Worm (Caenorhabditis elegans) whole organism, L3 larva: ENCODE data around the gene F40G9.14.

Experiments used
- R02D3.7 ChIP-seq: fragments of 150-350 bp; optimal IDR thresholded peaks from 2 replicates; lab custom pipeline; 2014; ENCODE audit warnings: missing biosample characterization, missing genetic modification characterization
- ama-1 ChIP-seq: fragments of 150-350 bp; optimal IDR thresholded peaks from 2 replicates; lab custom pipeline; 2018
- ceh-16 ChIP-seq: sonication (generic microtip); optimal IDR thresholded peaks from 2 replicates; lab custom pipeline; 2017; ENCODE audit warnings: missing biosample characterization, missing genetic modification characterization
- ceh-28 ChIP-seq: fragments of 150-350 bp; optimal IDR thresholded peaks from 2 replicates; lab custom pipeline; 2014; ENCODE audit warnings: missing biosample characterization, missing genetic modification reagents, missing genetic modification characterization
- ceh-9 ChIP-seq: sonication (generic microtip); optimal IDR thresholded peaks from 2 replicates; lab custom pipeline; 2018; ENCODE audit warnings: missing biosample characterization, missing genetic modification characterization
- daf-12 ChIP-seq: fragments of 150-350 bp; optimal IDR thresholded peaks from 2 replicates; lab custom pipeline; 2014; ENCODE audit warnings: missing biosample characterization, missing genetic modification reagents, missing genetic modification characterization
- egl-27 ChIP-seq: sonication (generic microtip); optimal IDR thresholded peaks from 4 replicates; lab custom pipeline; 2017; ENCODE audit warnings: missing biosample characterization, missing genetic modification reagents, missing genetic modification characterization
- elt-1 ChIP-seq: fragments of 150-350 bp; optimal IDR thresholded peaks from 2 replicates; lab custom pipeline; 2014; ENCODE audit warnings: missing biosample characterization, missing genetic modification characterization
- elt-2 ChIP-seq: sonication (generic microtip); optimal IDR thresholded peaks from 2 replicates; lab custom pipeline; 2016; ENCODE audit warnings: missing genetic modification reagents, mild to moderate bottlenecking, missing genetic modification characterization, missing compliant biosample characterization
- eor-1 ChIP-seq, 2 experiments: fragments of 150-350 bp; optimal IDR thresholded peaks; 2 replicates each; lab custom pipeline; 2014 to 2018; ENCODE audit warnings: missing biosample characterization in 2 of 2, missing genetic modification characterization in 2 of 2
- fkh-2 ChIP-seq: fragments of 150-350 bp; optimal IDR thresholded peaks from 2 replicates; lab custom pipeline; 2014; ENCODE audit warnings: missing biosample characterization, missing genetic modification reagents, missing genetic modification characterization
- fos-1 ChIP-seq: fragments of 150-350 bp; optimal IDR thresholded peaks from 2 replicates; lab custom pipeline; 2014; ENCODE audit warnings: missing biosample characterization, missing genetic modification characterization
- hmg-11 ChIP-seq: sonication (generic microtip); optimal IDR thresholded peaks from 2 replicates; lab custom pipeline; 2016; ENCODE audit warnings: missing genetic modification characterization, missing compliant biosample characterization
- jun-1 ChIP-seq: fragments of 150-350 bp; optimal IDR thresholded peaks from 2 replicates; lab custom pipeline; 2014; ENCODE audit warnings: missing biosample characterization, missing genetic modification reagents, missing genetic modification characterization
- lin-15B ChIP-seq: fragments of 150-350 bp; optimal IDR thresholded peaks from 2 replicates; lab custom pipeline; 2014; ENCODE audit warnings: missing biosample characterization, missing genetic modification characterization
- lsy-12 ChIP-seq: sonication (generic microtip); optimal IDR thresholded peaks from 2 replicates; lab custom pipeline; 2016; ENCODE audit warnings: mild to moderate bottlenecking, missing genetic modification characterization, missing compliant biosample characterization
- mdl-1 ChIP-seq: fragments of 150-350 bp; optimal IDR thresholded peaks from 2 replicates; lab custom pipeline; 2014; ENCODE audit warnings: missing biosample characterization, missing genetic modification characterization
- mml-1 ChIP-seq: fragments of 150-350 bp; sonication (generic microtip); optimal IDR thresholded peaks from 3 replicates; lab custom pipeline; 2014; ENCODE audit warnings: missing biosample characterization, missing genetic modification characterization
- nfya-1 ChIP-seq: sonication (generic microtip); optimal IDR thresholded peaks from 2 replicates; lab custom pipeline; 2017; ENCODE audit warnings: missing genetic modification characterization, mild to moderate bottlenecking, missing compliant biosample characterization, antibody characterized with exemption, moderate library complexity; ENCODE audit not compliant: insufficient read depth
- nhr-11 ChIP-seq: fragments of 150-350 bp; optimal IDR thresholded peaks from 2 replicates; lab custom pipeline; 2014; ENCODE audit warnings: missing biosample characterization, missing genetic modification characterization
- nhr-12 ChIP-seq: fragments of 150-350 bp; optimal IDR thresholded peaks from 2 replicates; lab custom pipeline; 2014; ENCODE audit warnings: missing biosample characterization, missing genetic modification characterization
- nhr-25 ChIP-seq: sonication (generic microtip); optimal IDR thresholded peaks from 2 replicates; lab custom pipeline; 2017; ENCODE audit warnings: missing biosample characterization, missing genetic modification characterization
- nhr-28 ChIP-seq: fragments of 150-350 bp; optimal IDR thresholded peaks from 2 replicates; lab custom pipeline; 2014; ENCODE audit warnings: missing biosample characterization, missing genetic modification characterization
- nhr-43 ChIP-seq: sonication (generic microtip); optimal IDR thresholded peaks from 2 replicates; lab custom pipeline; 2016; ENCODE audit warnings: mild to moderate bottlenecking, missing genetic modification characterization, missing compliant biosample characterization; ENCODE audit not compliant: poor library complexity, severe bottlenecking
- nhr-67 ChIP-seq: fragments of 150-350 bp; optimal IDR thresholded peaks from 2 replicates; lab custom pipeline; 2014; ENCODE audit warnings: missing biosample characterization, missing genetic modification characterization
- nhr-76 ChIP-seq: fragments of 150-350 bp; sonication (generic microtip); optimal IDR thresholded peaks from 5 replicates; lab custom pipeline; 2014; ENCODE audit warnings: missing biosample characterization, missing genetic modification characterization
- nhr-77 ChIP-seq: fragments of 150-350 bp; optimal IDR thresholded peaks from 2 replicates; lab custom pipeline; 2014; ENCODE audit warnings: missing biosample characterization, missing genetic modification characterization
- pha-4 ChIP-seq: fragments of 150-350 bp; optimal IDR thresholded peaks from 2 replicates; lab custom pipeline; 2014; ENCODE audit warnings: missing biosample characterization, missing genetic modification reagents, missing genetic modification characterization
- pqm-1 ChIP-seq: fragments of 150-350 bp; optimal IDR thresholded peaks from 2 replicates; lab custom pipeline; 2017; ENCODE audit warnings: missing biosample characterization, missing genetic modification characterization, inconsistent platforms
- skn-1 ChIP-seq: fragments of 150-350 bp; optimal IDR thresholded peaks from 2 replicates; lab custom pipeline; 2014; ENCODE audit warnings: missing biosample characterization, missing genetic modification characterization
- snpc-4 ChIP-seq: fragments of 150-350 bp; optimal IDR thresholded peaks from 2 replicates; lab custom pipeline; 2014; ENCODE audit warnings: missing biosample characterization, missing genetic modification characterization
- tbx-2 ChIP-seq: sonication (generic microtip); optimal IDR thresholded peaks from 2 replicates; lab custom pipeline; 2016; ENCODE audit warnings: mild to moderate bottlenecking, missing genetic modification characterization, missing compliant biosample characterization
- unc-39 ChIP-seq: sonication (generic microtip); optimal IDR thresholded peaks from 4 replicates; lab custom pipeline; 2017; ENCODE audit warnings: missing biosample characterization, missing genetic modification characterization
- unc-62 ChIP-seq: fragments of 150-350 bp; sonication (generic microtip); optimal IDR thresholded peaks from 4 replicates; lab custom pipeline; 2014; ENCODE audit warnings: missing biosample characterization, missing genetic modification reagents, missing genetic modification characterization
- ztf-11 ChIP-seq: fragments of 150-350 bp; optimal IDR thresholded peaks from 2 replicates; lab custom pipeline; 2014; ENCODE audit warnings: missing biosample characterization, missing genetic modification characterization
- ztf-4 ChIP-seq: fragments of 150-350 bp; optimal IDR thresholded peaks from 2 replicates; lab custom pipeline; 2014; ENCODE audit warnings: missing biosample characterization, missing genetic modification characterization

F40G9.14 gene

ce11 chrIII:190686-191085 is 13.1 kb upstream of the F40G9.14 start, which contains the start of gene cox-17:
Gene cox-17 (plus strand): TSS chrIII:190986.
- peak; percentile 6 for TF ChIP-seq elt-2 (tag; lab: Kevin White, UChicago)
- no peak for TF ChIP-seq ztf-4 (tag; lab: Kevin White, UChicago)

- TF ChIP-seq ama-1 (lab: Kevin White, UChicago): no peak
- no peak for TF ChIP-seq unc-39
- TF ChIP-seq elt-2 (tag; lab: Kevin White, UChicago): no peak
- no peak for TF ChIP-seq nhr-76 (tag; lab: Kevin White, UChicago)
- TF ChIP-seq R02D3.7: no peak
- TF ChIP-seq elt-1 (tag; lab: Kevin White, UChicago): no peak
- no peak for TF ChIP-seq daf-12 (tag; lab: Kevin White, UChicago)
- no peak for TF ChIP-seq nhr-11 (tag; lab: Kevin White, UChicago)
Observed at ce11 chrIII:189280-189679, 11.7 kb upstream of the F40G9.14 start.

- TF ChIP-seq mml-1 (tag; lab: Kevin White, UChicago) (no peak), elt-2 (tag; lab: Kevin White, UChicago) (peak; percentile 42), lin-15B (tag; lab: Kevin White, UChicago) (peak; percentile 15), fos-1 (no peak), hmg-11 (tag; lab: Kevin White, UChicago) (peak; percentile 39), nhr-12 (no peak), pha-4 (tag; lab: Kevin White, UChicago) (peak; percentile 51), nfya-1 (tag; lab: Kevin White, UChicago) (peak; percentile 29), elt-1 (tag; lab: Kevin White, UChicago) (no peak), skn-1 (tag; lab: Kevin White, UChicago) (peak; percentile 14)
- TF ChIP-seq, all 47 proteins: peak for 6
Observed at ce11 chrIII:188426-188888, 10.8 kb upstream of the F40G9.14 start, which contains the start of gene ubc-20. Gene ubc-20 (plus strand): TSS chrIII:188838.

- TF ChIP-seq ceh-16 (no peak), lsy-12 (tag; lab: Kevin White, UChicago) (no peak), nhr-76 (tag; lab: Kevin White, UChicago) (no peak), R02D3.7 (no peak), ceh-9 (tag; lab: Kevin White, UChicago) (no peak), ztf-11 (tag; lab: Kevin White, UChicago) (no peak)
Observed at ce11 chrIII:187829-188228, 10.2 kb upstream of the F40G9.14 start, which contains the start of gene mxl-2. Gene mxl-2 (minus strand): TSS chrIII:188131.

ce11 chrIII:185909-186308 is 8.3 kb upstream of the F40G9.14 start:
- peak; percentile 19 for TF ChIP-seq elt-2 (tag; lab: Kevin White, UChicago)

- no peak for TF ChIP-seq tbx-2 (tag; lab: Kevin White, UChicago)
- TF ChIP-seq pqm-1 (tag; lab: Kevin White, UChicago): no peak
- no peak for TF ChIP-seq eor-1 (tag; optimal IDR thresholded peaks at IDR 0.05; lab: Kevin White, UChicago)
- TF ChIP-seq nhr-43 (tag; lab: Kevin White, UChicago): no peak
- peak; percentile 49 for TF ChIP-seq ceh-28
Observed at ce11 chrIII:184335-184734, 6.7 kb upstream of the F40G9.14 start.

ce11 chrIII:183072-183471 is 5.5 kb upstream of the F40G9.14 start:
- TF ChIP-seq elt-2 (tag; lab: Kevin White, UChicago) (peak; percentile 66), hmg-11 (tag; lab: Kevin White, UChicago) (no peak), nhr-77 (no peak), ceh-28 (no peak), pqm-1 (tag; lab: Kevin White, UChicago) (peak; percentile 52)

ce11 chrIII:182080-182479 is 4.5 kb upstream of the F40G9.14 start, which contains the start of gene F40G9.15:
Gene F40G9.15 (plus strand): TSS chrIII:182380.
- TF ChIP-seq elt-2 (tag; lab: Kevin White, UChicago) (no peak), nhr-67 (tag; lab: Kevin White, UChicago) (no peak), nhr-28 (tag; lab: Kevin White, UChicago) (no peak), mdl-1 (tag; lab: Kevin White, UChicago) (no peak), lsy-12 (tag; lab: Kevin White, UChicago) (no peak), jun-1 (no peak), egl-27 (tag; lab: Kevin White, UChicago) (no peak), snpc-4 (tag; lab: Kevin White, UChicago) (no peak), nhr-25 (tag; lab: Kevin White, UChicago) (no peak), eor-1 (tag; optimal IDR thresholded peaks at IDR 0.05; lab: Kevin White, UChicago) (no peak), unc-62 (GFP tag; lab: Kevin White, UChicago) (no peak), ztf-4 (tag; lab: Kevin White, UChicago) (no peak), R02D3.7 (no peak), fkh-2 (tag; lab: Kevin White, UChicago) (no peak)
